Worm (Caenorhabditis elegans) whole organism, L2 larva: ENCODE data around the gene parn-1.

Source experiments
- F13H6.1 ChIP-seq: sonication (generic microtip); optimal IDR thresholded peaks from 2 replicates; lab custom pipeline; 2016; ENCODE audit warnings: missing genetic modification characterization, missing compliant biosample characterization
- R02D3.7 ChIP-seq: fragments of 150-350 bp; optimal IDR thresholded peaks from 2 replicates; lab custom pipeline; 2014; ENCODE audit warnings: missing biosample characterization, missing genetic modification characterization
- Y55F3AM.14 ChIP-seq: fragments of 200-800 bp; sonication (Bioruptor generic); optimal IDR thresholded peaks from 2 replicates; lab custom pipeline; 2018; ENCODE audit warnings: mild to moderate bottlenecking, missing genetic modification characterization, missing compliant biosample characterization
- aly-2 ChIP-seq: fragments of 150-350 bp; optimal IDR thresholded peaks from 2 replicates; lab custom pipeline; 2014; ENCODE audit warnings: missing biosample characterization, missing genetic modification characterization
- ama-1 ChIP-seq: fragments of 150-350 bp; optimal IDR thresholded peaks from 2 replicates; lab custom pipeline; 2018; ENCODE audit warnings: inconsistent platforms
- blmp-1 ChIP-seq: sonication (generic microtip); optimal IDR thresholded peaks from 2 replicates; lab custom pipeline; 2017; ENCODE audit warnings: missing genetic modification characterization, mild to moderate bottlenecking, missing compliant biosample characterization, antibody characterized with exemption, moderate library complexity; ENCODE audit not compliant: insufficient read depth
- ceh-16 ChIP-seq: fragments of 150-350 bp; optimal IDR thresholded peaks from 2 replicates; lab custom pipeline; 2014; ENCODE audit warnings: missing biosample characterization, missing genetic modification characterization
- ceh-82 ChIP-seq: fragments of 150-350 bp; optimal IDR thresholded peaks from 2 replicates; lab custom pipeline; 2014; ENCODE audit warnings: missing biosample characterization, missing genetic modification characterization
- crh-2 ChIP-seq: sonication (generic microtip); optimal IDR thresholded peaks from 2 replicates; lab custom pipeline; 2017; ENCODE audit warnings: missing biosample characterization, missing genetic modification characterization
- dmd-4 ChIP-seq: sonication (generic microtip); optimal IDR thresholded peaks from 2 replicates; lab custom pipeline; 2017; ENCODE audit warnings: missing biosample characterization, missing genetic modification characterization
- egl-27 ChIP-seq: sonication (generic microtip); optimal IDR thresholded peaks from 3 replicates; lab custom pipeline; 2017; ENCODE audit warnings: missing biosample characterization, missing genetic modification reagents, missing genetic modification characterization
- elt-1 ChIP-seq: fragments of 150-350 bp; optimal IDR thresholded peaks from 2 replicates; lab custom pipeline; 2014; ENCODE audit warnings: missing biosample characterization, missing genetic modification characterization
- elt-3 ChIP-seq: sonication (generic microtip); optimal IDR thresholded peaks from 2 replicates; lab custom pipeline; 2017; ENCODE audit warnings: missing biosample characterization, missing genetic modification characterization
- fos-1 ChIP-seq: fragments of 150-350 bp; optimal IDR thresholded peaks from 2 replicates; lab custom pipeline; 2014; ENCODE audit warnings: missing biosample characterization, missing genetic modification characterization
- gmeb-1 ChIP-seq: fragments of 150-350 bp; optimal IDR thresholded peaks from 2 replicates; lab custom pipeline; 2014; ENCODE audit warnings: missing biosample characterization, missing genetic modification characterization
- lin-11 ChIP-seq: fragments of 150-350 bp; sonication (generic microtip); optimal IDR thresholded peaks from 2 replicates; lab custom pipeline; 2014; ENCODE audit warnings: missing biosample characterization, missing genetic modification characterization, inconsistent platforms, mixed read lengths
- lsy-2 ChIP-seq, 2 experiments: fragments of 150-350 bp in 1 of 2; sonication (generic microtip) in 1 of 2; optimal IDR thresholded peaks; 2 replicates each; lab custom pipeline; 2014 to 2017; ENCODE audit warnings: missing biosample characterization in 2 of 2, missing genetic modification characterization in 2 of 2
- mbf-1 ChIP-seq: sonication (generic microtip); optimal IDR thresholded peaks from 2 replicates; lab custom pipeline; 2017; ENCODE audit warnings: missing biosample characterization, missing genetic modification characterization
- nhr-10 ChIP-seq: sonication (generic microtip); optimal IDR thresholded peaks from 2 replicates; lab custom pipeline; 2017; ENCODE audit warnings: missing biosample characterization, missing genetic modification characterization
- nhr-11 ChIP-seq: fragments of 150-350 bp; optimal IDR thresholded peaks from 2 replicates; lab custom pipeline; 2014; ENCODE audit warnings: missing biosample characterization, missing genetic modification characterization
- nhr-21 ChIP-seq: fragments of 150-350 bp; optimal IDR thresholded peaks from 2 replicates; lab custom pipeline; 2014; ENCODE audit warnings: missing biosample characterization, missing genetic modification characterization
- nhr-23 ChIP-seq: fragments of 150-350 bp; optimal IDR thresholded peaks from 2 replicates; lab custom pipeline; 2014; ENCODE audit warnings: missing biosample characterization, missing genetic modification reagents, missing genetic modification characterization
- nhr-237 ChIP-seq: fragments of 150-350 bp; optimal IDR thresholded peaks from 2 replicates; lab custom pipeline; 2014; ENCODE audit warnings: missing biosample characterization, missing genetic modification characterization
- nhr-25 ChIP-seq: fragments of 150-350 bp; sonication (generic microtip); optimal IDR thresholded peaks from 3 replicates; lab custom pipeline; 2014; ENCODE audit warnings: missing biosample characterization, missing genetic modification characterization
- nhr-77 ChIP-seq: fragments of 150-350 bp; optimal IDR thresholded peaks from 2 replicates; lab custom pipeline; 2014; ENCODE audit warnings: missing biosample characterization, missing genetic modification characterization
- sem-4 ChIP-seq: fragments of 150-350 bp; optimal IDR thresholded peaks from 2 replicates; lab custom pipeline; 2014; ENCODE audit warnings: missing biosample characterization, missing genetic modification reagents, missing genetic modification characterization
- skn-1 ChIP-seq: sonication (generic microtip); optimal IDR thresholded peaks from 2 replicates; lab custom pipeline; 2017; ENCODE audit warnings: missing biosample characterization, missing genetic modification characterization
- sma-3 ChIP-seq: sonication (generic microtip); optimal IDR thresholded peaks from 2 replicates; lab custom pipeline; 2016; ENCODE audit warnings: missing genetic modification reagents, missing genetic modification characterization, missing compliant biosample characterization
- sma-9 ChIP-seq, 2 experiments: fragments of 150-350 bp in 1 of 2; sonication (generic microtip) in 1 of 2; optimal IDR thresholded peaks; 2 replicates each; lab custom pipeline; 2014 to 2016; ENCODE audit warnings: missing genetic modification characterization in 2 of 2, mild to moderate bottlenecking in 1 of 2, missing biosample characterization in 1 of 2, missing compliant biosample characterization in 1 of 2, missing genetic modification reagents in 1 of 2, moderate library complexity in 1 of 2
- snpc-4 ChIP-seq: fragments of 150-350 bp; optimal IDR thresholded peaks from 2 replicates; lab custom pipeline; 2014; ENCODE audit warnings: missing biosample characterization, missing genetic modification characterization
- unc-39 ChIP-seq: fragments of 150-350 bp; optimal IDR thresholded peaks from 2 replicates; lab custom pipeline; 2014; ENCODE audit warnings: missing biosample characterization, missing genetic modification characterization
- unc-62 ChIP-seq: fragments of 150-350 bp; optimal IDR thresholded peaks from 2 replicates; lab custom pipeline; 2014; ENCODE audit warnings: missing biosample characterization, missing genetic modification reagents, missing genetic modification characterization
- zag-1 ChIP-seq: fragments of 150-350 bp; optimal IDR thresholded peaks from 2 replicates; lab custom pipeline; 2014; ENCODE audit warnings: missing biosample characterization, missing genetic modification characterization
- ztf-1 ChIP-seq: fragments of 200-800 bp; sonication (Bioruptor generic); conservative IDR thresholded peaks from 2 replicates; pipeline ENCODE4 v1.3.6; 2022; ENCODE audit warnings: missing genetic modification characterization, missing compliant biosample characterization

The parn-1 gene

ce11 chrV:12718622-12719021 lies 23.6 kb upstream of the parn-1 start, which contains the start of gene str-181:
Gene str-181 (minus strand): TSS chrV:12718722.
- TF ChIP-seq snpc-4: no peak
- TF ChIP-seq, all 48 proteins: peak for 0

- no peak for TF ChIP-seq sem-4 (tag; lab: Kevin White, UChicago)
- TF ChIP-seq nhr-21 (tag; lab: Kevin White, UChicago): no peak
- TF ChIP-seq, all 48 proteins: peak for 0
Measured at ce11 chrV:12716447-12716846, 21.4 kb upstream of the parn-1 start, which contains the start of gene str-178. Gene str-178 (minus strand): TSS chrV:12716547.

ce11 chrV:12714120-12714519 lies 19.1 kb upstream of the parn-1 start, which contains the start of gene R11D1.4:
Gene R11D1.4 (minus strand): TSS chrV:12714220.
- no peak for TF ChIP-seq nhr-77 (tag; lab: Kevin White, UChicago)
- TF ChIP-seq F13H6.1 (tag; lab: Kevin White, UChicago): no peak
- no peak for TF ChIP-seq crh-2 (tag; lab: Kevin White, UChicago)
- no peak for TF ChIP-seq aly-2 (tag; lab: Kevin White, UChicago)
- TF ChIP-seq elt-1 (tag; lab: Kevin White, UChicago): no peak
- no peak for TF ChIP-seq ceh-16 (tag; lab: Kevin White, UChicago)
- no peak for TF ChIP-seq dmd-4
- no peak for TF ChIP-seq zag-1
- TF ChIP-seq ama-1 (lab: Kevin White, UChicago): no peak
- no peak for TF ChIP-seq fos-1

ce11 chrV:12711999-12712398 lies 16.9 kb upstream of the parn-1 start, which contains the start of gene R11D1.3:
Gene R11D1.3 (minus strand): TSS chrV:12712099.
- TF ChIP-seq lin-11 (tag; lab: Kevin White, UChicago) (no peak), ceh-16 (tag; lab: Kevin White, UChicago) (no peak)

- TF ChIP-seq ama-1 (lab: Kevin White, UChicago) (no peak), F13H6.1 (tag; lab: Kevin White, UChicago) (no peak), Y55F3AM.14 (GFP tag; lab: Kevin White, UChicago) (no peak), nhr-11 (no peak), crh-2 (tag; lab: Kevin White, UChicago) (no peak), nhr-237 (no peak), elt-3 (tag; lab: Kevin White, UChicago) (no peak), R02D3.7 (tag; lab: Kevin White, UChicago) (no peak), gmeb-1 (tag; lab: Kevin White, UChicago) (no peak), nhr-10 (no peak)
Measured at ce11 chrV:12708305-12708704, 13.2 kb upstream of the parn-1 start, which contains the start of gene R11D1.2. Gene R11D1.2 (plus strand): TSS chrV:12708605.

ce11 chrV:12706511-12706910 lies 11.5 kb upstream of the parn-1 start:
- TF ChIP-seq Y55F3AM.14 (GFP tag; lab: Kevin White, UChicago) (no peak), elt-3 (tag; lab: Kevin White, UChicago) (no peak), sma-3 (GFP tag; lab: Kevin White, UChicago) (no peak), lsy-2 (tag; optimal IDR thresholded peaks at IDR 0.05; lab: Kevin White, UChicago) (no peak), skn-1 (tag; lab: Kevin White, UChicago) (no peak), nhr-25 (tag; lab: Kevin White, UChicago) (no peak), nhr-11 (no peak), dmd-4 (no peak), ceh-82 (tag; lab: Kevin White, UChicago) (no peak), blmp-1 (tag; lab: Kevin White, UChicago) (no peak), unc-39 (no peak), crh-2 (tag; lab: Kevin White, UChicago) (no peak), egl-27 (tag; lab: Kevin White, UChicago) (no peak), nhr-21 (tag; lab: Kevin White, UChicago) (no peak), zag-1 (no peak), elt-1 (tag; lab: Kevin White, UChicago) (no peak)

- TF ChIP-seq sma-9 (GFP tag; optimal IDR thresholded peaks at IDR 0.05; lab: Kevin White, UChicago): no peak
- no peak for TF ChIP-seq sma-9 (tag; optimal IDR thresholded peaks at IDR 0.05; lab: Kevin White, UChicago)
- no peak for TF ChIP-seq R02D3.7 (tag; lab: Kevin White, UChicago)
- no peak for TF ChIP-seq nhr-23 (tag; lab: Kevin White, UChicago)
- TF ChIP-seq elt-1 (tag; lab: Kevin White, UChicago): no peak
- TF ChIP-seq ztf-1 (GFP tag; lab: Robert Waterston, UW): no peak
- no peak for TF ChIP-seq unc-62 (GFP tag; lab: Kevin White, UChicago)
- no peak for TF ChIP-seq mbf-1 (tag; lab: Kevin White, UChicago)
- no peak for TF ChIP-seq crh-2 (tag; lab: Kevin White, UChicago)
- TF ChIP-seq blmp-1 (tag; lab: Kevin White, UChicago): no peak
Measured at ce11 chrV:12704077-12704476, 9.0 kb upstream of the parn-1 start, which contains the start of gene R11D1.1. Gene R11D1.1 (plus strand): TSS chrV:12704377.
